Fruit fly (Drosophila melanogaster): Measurements from ENCODE around the gene eEF1delta.

eEF1delta gene

dm6 chr2L:10231092-10231494 is 1.2 kb upstream of the eEF1delta start:
- TF ChIP-seq Abd-B (GFP tag; optimal IDR thresholded peaks at IDR 0.05) (no peak), brk (GFP tag; optimal IDR thresholded peaks at IDR 0.05) (peak; percentile 43), Mio (GFP tag; optimal IDR thresholded peaks at IDR 0.05) (no peak), dsf (GFP tag; optimal IDR thresholded peaks at IDR 0.05; ENCODE audit: borderline replicate concordance) (no peak), pan (optimal IDR thresholded peaks at IDR 0.05) (no peak), foxo (GFP tag; optimal IDR thresholded peaks at IDR 0.05) (peak in 1 of 2 experiments; percentile 59), fru (GFP tag; optimal IDR thresholded peaks at IDR 0.05) (peak; percentile 55), OdsH (GFP tag; optimal IDR thresholded peaks at IDR 0.05) (peak; percentile 18), Hr83 (GFP tag; optimal IDR thresholded peaks at IDR 0.05; ENCODE audit: poor library complexity, severe bottlenecking) (peak; percentile 40), rgr (GFP tag; optimal IDR thresholded peaks at IDR 0.05) (peak; percentile 60), sv (GFP tag; optimal IDR thresholded peaks at IDR 0.05) (no peak), Sp1 (GFP tag; optimal IDR thresholded peaks at IDR 0.05) (peak; percentile 1), Hnf4 (GFP tag; optimal IDR thresholded peaks at IDR 0.05) (peak; percentile 22), dl (GFP tag; optimal IDR thresholded peaks at IDR 0.05; ENCODE audit: insufficient read depth in 1 of 2, partially characterized antibody in 2 of 2) (no peak), CG9705 (GFP tag; optimal IDR thresholded peaks at IDR 0.05) (no peak), HLH106 (tag; optimal IDR thresholded peaks at IDR 0.05) (peak; percentile 19), Jra (GFP tag; optimal IDR thresholded peaks at IDR 0.05) (no peak), Dif (GFP tag; optimal IDR thresholded peaks at IDR 0.05; ENCODE audit: partially characterized antibody) (no peak), h (GFP tag; optimal IDR thresholded peaks at IDR 0.05) (peak; percentile 66), ey (GFP tag; optimal IDR thresholded peaks at IDR 0.05) (peak; percentile 28), psq (GFP tag; optimal IDR thresholded peaks at IDR 0.05) (peak; percentile 32), sage (GFP tag; optimal IDR thresholded peaks at IDR 0.05) (no peak), tai (GFP tag; optimal IDR thresholded peaks at IDR 0.05) (peak; percentile 59), Vsx2 (GFP tag; optimal IDR thresholded peaks at IDR 0.05; ENCODE audit: partially characterized antibody) (no peak), Hr78 (GFP tag; optimal IDR thresholded peaks at IDR 0.05) (no peak)

dm6 chr2L:10231510-10231909 is 797 bp upstream of the eEF1delta start, which contains the start of gene ova:
Gene ova, minus strand, starts transcription at chr2L:10231692.
- TF ChIP-seq Dif (GFP tag; optimal IDR thresholded peaks at IDR 0.05; ENCODE audit: partially characterized antibody): no peak
- no peak for TF ChIP-seq sv (GFP tag; optimal IDR thresholded peaks at IDR 0.05)
- TF ChIP-seq dmrt93B (GFP tag; optimal IDR thresholded peaks at IDR 0.05): no peak
- no peak for TF ChIP-seq Dfd (GFP tag; optimal IDR thresholded peaks at IDR 0.05)
- no peak for TF ChIP-seq br (GFP tag; optimal IDR thresholded peaks at IDR 0.05)
- TF ChIP-seq Myc (optimal IDR thresholded peaks at IDR 0.05): no peak
- TF ChIP-seq Abd-B (GFP tag; optimal IDR thresholded peaks at IDR 0.05): no peak
- TF ChIP-seq OdsH (GFP tag; optimal IDR thresholded peaks at IDR 0.05): no peak
- TF ChIP-seq dl (GFP tag; optimal IDR thresholded peaks at IDR 0.05; ENCODE audit: insufficient read depth in 1 of 2, partially characterized antibody in 2 of 2): no peak
- no peak for TF ChIP-seq fru (GFP tag; optimal IDR thresholded peaks at IDR 0.05)
- TF ChIP-seq psq (GFP tag; optimal IDR thresholded peaks at IDR 0.05): no peak
- TF ChIP-seq CG9705 (GFP tag; optimal IDR thresholded peaks at IDR 0.05): no peak
- no peak for TF ChIP-seq brk (GFP tag; optimal IDR thresholded peaks at IDR 0.05)
- TF ChIP-seq GATAd (GFP tag; optimal IDR thresholded peaks at IDR 0.05): no peak
- TF ChIP-seq Vsx2 (GFP tag; optimal IDR thresholded peaks at IDR 0.05; ENCODE audit: partially characterized antibody): no peak

dm6 chr2L:10232827-10233226 is 520 bp downstream of the eEF1delta start:
- TF ChIP-seq CG32264 (GFP tag; optimal IDR thresholded peaks at IDR 0.05): no peak

- TF ChIP-seq Hnf4 (GFP tag; optimal IDR thresholded peaks at IDR 0.05) (no peak), dmrt93B (GFP tag; optimal IDR thresholded peaks at IDR 0.05) (no peak), Mio (GFP tag; optimal IDR thresholded peaks at IDR 0.05) (no peak), woc (GFP tag; optimal IDR thresholded peaks at IDR 0.05) (no peak), sv (GFP tag; optimal IDR thresholded peaks at IDR 0.05) (no peak), dl (GFP tag; optimal IDR thresholded peaks at IDR 0.05; ENCODE audit: insufficient read depth in 1 of 2, partially characterized antibody in 2 of 2) (no peak), Dif (GFP tag; optimal IDR thresholded peaks at IDR 0.05; ENCODE audit: partially characterized antibody) (no peak), br (GFP tag; optimal IDR thresholded peaks at IDR 0.05) (no peak), OdsH (GFP tag; optimal IDR thresholded peaks at IDR 0.05) (no peak), tai (GFP tag; optimal IDR thresholded peaks at IDR 0.05) (no peak), pan (optimal IDR thresholded peaks at IDR 0.05) (no peak), CG32264 (GFP tag; optimal IDR thresholded peaks at IDR 0.05) (no peak), ey (GFP tag; optimal IDR thresholded peaks at IDR 0.05) (no peak)
Observed at dm6 chr2L:10237725-10238446, 5.6 kb downstream of the eEF1delta start, which contains the start of gene mthl15. Gene mthl15, minus strand, starts transcription at chr2L:10238317.

Measured in whole organism, wandering third instar larva.